Worm (Caenorhabditis elegans) whole organism, late embryonic: ENCODE measurements around the gene Y4C6A.3.

ENCODE experiments used
- T23F11.4 ChIP-seq: fragments of 200-800 bp; sonication (Bioruptor generic); optimal IDR thresholded peaks from 2 replicates; lab custom pipeline; 2018; ENCODE audit warnings: mild to moderate bottlenecking, missing genetic modification characterization, missing compliant biosample characterization
- ama-1 ChIP-seq: fragments of 150-350 bp; optimal IDR thresholded peaks from 2 replicates; lab custom pipeline; 2014
- ceh-2 ChIP-seq: sonication (generic microtip); optimal IDR thresholded peaks from 2 replicates; lab custom pipeline; 2016; ENCODE audit warnings: missing genotype, missing genetic modification characterization, missing compliant biosample characterization
- hlh-6 ChIP-seq: sonication (generic microtip); optimal IDR thresholded peaks from 2 replicates; lab custom pipeline; 2016; ENCODE audit warnings: missing genotype, missing genetic modification characterization, missing compliant biosample characterization
- hlh-8 ChIP-seq: sonication (generic microtip); optimal IDR thresholded peaks from 2 replicates; lab custom pipeline; 2016; ENCODE audit warnings: missing genotype, missing genetic modification characterization, missing compliant biosample characterization
- nhr-11 ChIP-seq: fragments of 150-350 bp; optimal IDR thresholded peaks from 2 replicates; lab custom pipeline; 2014; ENCODE audit warnings: missing biosample characterization, missing genetic modification characterization
- pha-2 ChIP-seq: sonication (generic microtip); optimal IDR thresholded peaks from 2 replicates; lab custom pipeline; 2017; ENCODE audit warnings: mild to moderate bottlenecking, missing genetic modification characterization, missing compliant biosample characterization
- pha-4 ChIP-seq: fragments of 150-350 bp; optimal IDR thresholded peaks from 2 replicates; lab custom pipeline; 2018; ENCODE audit warnings: missing biosample characterization, missing genetic modification reagents, missing genetic modification characterization
- rnt-1 ChIP-seq: sonication (generic microtip); optimal IDR thresholded peaks from 2 replicates; lab custom pipeline; 2016; ENCODE audit warnings: missing genetic modification characterization, missing compliant biosample characterization

DNA sequence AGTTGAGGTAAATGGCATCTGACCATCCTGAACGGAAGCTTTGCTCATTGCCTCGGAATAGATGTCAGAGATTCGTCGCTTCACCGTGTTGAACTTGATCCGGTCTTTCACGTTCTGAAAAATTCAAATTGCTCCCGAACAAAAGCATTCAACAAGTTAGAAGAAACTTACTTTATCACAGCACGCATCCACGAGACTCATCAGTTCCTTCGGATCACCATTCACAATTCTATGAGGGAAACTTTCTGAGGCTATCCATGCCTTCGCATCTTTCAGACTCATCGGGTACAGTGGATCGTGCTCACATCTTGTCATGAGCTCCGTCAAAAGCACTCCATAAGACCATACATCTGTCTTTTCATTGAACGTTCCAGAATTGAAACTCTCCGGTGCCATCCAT lies 6.9 kb upstream of the Y4C6A.3 start:
- no peak for TF ChIP-seq ama-1 (lab: Kevin White, UChicago)
- no peak for TF ChIP-seq T23F11.4 (GFP tag; lab: Kevin White, UChicago)
- no peak for TF ChIP-seq pha-4 (tag; lab: Kevin White, UChicago)
- TF ChIP-seq rnt-1 (tag; lab: Kevin White, UChicago), result no peak
- no peak for TF ChIP-seq pha-2
- TF ChIP-seq hlh-8 (tag; lab: Kevin White, UChicago), result no peak
- TF ChIP-seq hlh-6 (tag; lab: Kevin White, UChicago), result no peak
- TF ChIP-seq ceh-2 (tag; lab: Kevin White, UChicago), result no peak
- TF ChIP-seq nhr-11 (tag; lab: Kevin White, UChicago), result no peak
